Worm (Caenorhabditis elegans) whole organism, L1 larva: ENCODE results near the gene dkf-2.

Source experiments
- lir-3 ChIP-seq: sonication (generic microtip); optimal IDR thresholded peaks from 2 replicates; lab custom pipeline; 2016; ENCODE audit warnings: mild to moderate bottlenecking, missing genetic modification characterization, moderate library complexity, missing compliant biosample characterization; ENCODE audit not compliant: poor library complexity
- nhr-11 ChIP-seq: fragments of 150-350 bp; optimal IDR thresholded peaks from 2 replicates; lab custom pipeline; 2014; ENCODE audit warnings: missing biosample characterization, missing genetic modification characterization
- nhr-237 ChIP-seq: fragments of 150-350 bp; optimal IDR thresholded peaks from 2 replicates; lab custom pipeline; 2014; ENCODE audit warnings: missing biosample characterization, missing genetic modification characterization
- nhr-28 ChIP-seq: fragments of 150-350 bp; optimal IDR thresholded peaks from 2 replicates; lab custom pipeline; 2014; ENCODE audit warnings: missing biosample characterization, missing genetic modification characterization
- unc-98 ChIP-seq: fragments of 200-800 bp; sonication (Bioruptor generic); IDR thresholded peaks from 2 replicates; pipeline ENCODE4 v1.3.6; 2022; ENCODE audit warnings: missing genetic modification characterization, missing compliant biosample characterization
- zip-4 ChIP-seq: fragments of 200-800 bp; sonication (Bioruptor generic); optimal IDR thresholded peaks from 2 replicates; lab custom pipeline; 2018; ENCODE audit warnings: mild to moderate bottlenecking, missing genetic modification characterization, moderate library complexity, missing compliant biosample characterization

ce11 chrV:16834989-16835388 is 87.6 kb downstream of the dkf-2 start, which contains the start of gene tni-3:
- TF ChIP-seq zip-4 (GFP tag; lab: Kevin White, UChicago): no peak
- no peak for TF ChIP-seq lir-3
- TF ChIP-seq nhr-237: no peak
- no peak for TF ChIP-seq nhr-28 (tag; lab: Kevin White, UChicago)
- no peak for TF ChIP-seq nhr-11 (tag; lab: Kevin White, UChicago)
- no peak for TF ChIP-seq unc-98 (GFP tag; lab: Robert Waterston, UW)
